Worm (Caenorhabditis elegans) whole organism, early embryonic: ENCODE results near the gene F18A12.7.

Experiments
- B0310.2 ChIP-seq: sonication (generic microtip); optimal IDR thresholded peaks from 2 replicates; lab custom pipeline; 2016; ENCODE audit warnings: mild to moderate bottlenecking, missing genetic modification characterization, missing compliant biosample characterization
- F13C5.2 ChIP-seq: sonication (generic microtip); optimal IDR thresholded peaks from 2 replicates; lab custom pipeline; 2017; ENCODE audit warnings: mild to moderate bottlenecking, missing genetic modification characterization, inconsistent platforms, missing compliant biosample characterization
- aly-1 ChIP-seq: sonication (generic microtip); optimal IDR thresholded peaks from 2 replicates; lab custom pipeline; 2016; ENCODE audit warnings: missing genetic modification characterization, missing compliant biosample characterization
- ama-1 ChIP-seq: fragments of 150-350 bp; optimal IDR thresholded peaks from 2 replicates; lab custom pipeline; 2014
- ceh-13 ChIP-seq: fragments of 200-800 bp; sonication (Bioruptor generic); optimal IDR thresholded peaks from 2 replicates; lab custom pipeline; 2018; ENCODE audit warnings: mild to moderate bottlenecking, missing genetic modification characterization, missing compliant biosample characterization
- ceh-36 ChIP-seq: sonication (generic microtip); optimal IDR thresholded peaks from 2 replicates; lab custom pipeline; 2016; ENCODE audit warnings: missing genetic modification characterization, inconsistent platforms, missing compliant biosample characterization
- ets-7 ChIP-seq: sonication (generic microtip); optimal IDR thresholded peaks from 2 replicates; lab custom pipeline; 2016; ENCODE audit warnings: missing genotype, missing genetic modification characterization, missing compliant biosample characterization
- flt-1 ChIP-seq: fragments of 200-800 bp; sonication (Bioruptor generic); IDR thresholded peaks from 2 replicates; pipeline ENCODE4 v1.3.6; 2022; ENCODE audit warnings: missing genetic modification characterization, missing compliant biosample characterization
- hmbx-1 ChIP-seq: sonication (generic microtip); optimal IDR thresholded peaks from 2 replicates; lab custom pipeline; 2016; ENCODE audit warnings: mild to moderate bottlenecking, missing genetic modification characterization, missing compliant biosample characterization
- hmg-4 ChIP-seq: fragments of 200-800 bp; sonication (Bioruptor generic); optimal IDR thresholded peaks from 2 replicates; lab custom pipeline; 2018; ENCODE audit warnings: mild to moderate bottlenecking, missing genetic modification characterization, missing compliant biosample characterization
- hnd-1 ChIP-seq: sonication (generic microtip); optimal IDR thresholded peaks from 2 replicates; lab custom pipeline; 2016; ENCODE audit warnings: missing genetic modification characterization, missing compliant biosample characterization
- pes-1 ChIP-seq: fragments of 200-800 bp; sonication (Bioruptor generic); IDR thresholded peaks from 2 replicates; pipeline ENCODE4 v1.3.6; 2022; ENCODE audit warnings: missing genetic modification reagents, missing genetic modification characterization, missing compliant biosample characterization
- scrt-1 ChIP-seq: fragments of 200-800 bp; sonication (Bioruptor generic); IDR thresholded peaks from 2 replicates; pipeline ENCODE4 v1.3.6; 2022; ENCODE audit warnings: missing genetic modification characterization, missing compliant biosample characterization
- sea-1 ChIP-seq: fragments of 200-800 bp; sonication (Bioruptor generic); conservative IDR thresholded peaks from 2 replicates; pipeline ENCODE4 v1.3.6; 2022; ENCODE audit warnings: missing genetic modification characterization, missing compliant biosample characterization
- tbx-11 ChIP-seq: fragments of 200-800 bp; sonication (Bioruptor generic); IDR thresholded peaks from 2 replicates; pipeline ENCODE4 v1.3.6; 2022; ENCODE audit warnings: missing genetic modification characterization, missing compliant biosample characterization
- tbx-37 ChIP-seq: fragments of 200-800 bp; sonication (Bioruptor generic); conservative IDR thresholded peaks from 2 replicates; pipeline ENCODE4 v1.3.6; 2022; ENCODE audit warnings: missing genetic modification reagents, missing genetic modification characterization, missing compliant biosample characterization
- tra-4 ChIP-seq: sonication (generic microtip); optimal IDR thresholded peaks from 2 replicates; lab custom pipeline; 2017; ENCODE audit warnings: missing genetic modification characterization, missing compliant biosample characterization

F18A12.7 gene

ce11 chrII:3448776-3449280 is 34.5 kb upstream of the F18A12.7 start, which contains the start of gene C16C8.25:
Gene C16C8.25 (plus strand): TSS chrII:3449230.
- TF ChIP-seq hmg-4 (GFP tag; lab: Kevin White, UChicago), result no peak
- TF ChIP-seq flt-1 (GFP tag; lab: Robert Waterston, UW), result no peak
- TF ChIP-seq ama-1 (lab: Kevin White, UChicago), result no peak
- TF ChIP-seq tbx-37 (GFP tag; lab: Robert Waterston, UW), result no peak

- TF ChIP-seq hnd-1 (tag; lab: Kevin White, UChicago) (no peak), tbx-11 (GFP tag; lab: Robert Waterston, UW) (no peak), tra-4 (no peak), aly-1 (tag; lab: Kevin White, UChicago) (no peak), ceh-13 (no peak), tbx-37 (GFP tag; lab: Robert Waterston, UW) (no peak), F13C5.2 (tag; lab: Kevin White, UChicago) (no peak), scrt-1 (GFP tag; lab: Robert Waterston, UW) (no peak), ceh-36 (no peak), pes-1 (GFP tag; lab: Robert Waterston, UW) (no peak), B0310.2 (tag; lab: Kevin White, UChicago) (no peak), flt-1 (GFP tag; lab: Robert Waterston, UW) (no peak), hmbx-1 (no peak), ets-7 (no peak), hmg-4 (GFP tag; lab: Kevin White, UChicago) (no peak), sea-1 (GFP tag; lab: Robert Waterston, UW) (no peak), ama-1 (lab: Kevin White, UChicago) (no peak)
Observed at ce11 chrII:3447906-3448305, 33.6 kb upstream of the F18A12.7 start, which contains the start of gene C16C8.21. Gene C16C8.21 (plus strand): TSS chrII:3448206.

ce11 chrII:3446647-3447046 is 32.4 kb upstream of the F18A12.7 start, which contains the start of the genes C16C8.20 and gldi-6:
Gene C16C8.20 (plus strand): TSS chrII:3446947.
Gene gldi-6 (plus strand): TSS chrII:3446947.
- TF ChIP-seq ama-1 (lab: Kevin White, UChicago) (no peak), flt-1 (GFP tag; lab: Robert Waterston, UW) (no peak), F13C5.2 (tag; lab: Kevin White, UChicago) (no peak), sea-1 (GFP tag; lab: Robert Waterston, UW) (no peak), tbx-37 (GFP tag; lab: Robert Waterston, UW) (no peak), tra-4 (no peak)

- TF ChIP-seq aly-1 (tag; lab: Kevin White, UChicago), result no peak
- no peak for TF ChIP-seq ama-1 (lab: Kevin White, UChicago)
- TF ChIP-seq tra-4, result no peak
- no peak for TF ChIP-seq scrt-1 (GFP tag; lab: Robert Waterston, UW)
- TF ChIP-seq F13C5.2 (tag; lab: Kevin White, UChicago), result no peak
- no peak for TF ChIP-seq sea-1 (GFP tag; lab: Robert Waterston, UW)
- TF ChIP-seq B0310.2 (tag; lab: Kevin White, UChicago), result no peak
- no peak for TF ChIP-seq ceh-36
- no peak for TF ChIP-seq flt-1 (GFP tag; lab: Robert Waterston, UW)
- no peak for TF ChIP-seq hmg-4 (GFP tag; lab: Kevin White, UChicago)
- no peak for TF ChIP-seq hmbx-1
- TF ChIP-seq hnd-1 (tag; lab: Kevin White, UChicago), result no peak
- TF ChIP-seq ceh-13, result no peak
Observed at ce11 chrII:3445285-3445806, 31.1 kb upstream of the F18A12.7 start, which contains the start of the genes C16C8.5 and C16C8.16. Gene C16C8.5 (minus strand): TSS chrII:3445385. Gene C16C8.16 (plus strand): TSS chrII:3445756.

DNA sequence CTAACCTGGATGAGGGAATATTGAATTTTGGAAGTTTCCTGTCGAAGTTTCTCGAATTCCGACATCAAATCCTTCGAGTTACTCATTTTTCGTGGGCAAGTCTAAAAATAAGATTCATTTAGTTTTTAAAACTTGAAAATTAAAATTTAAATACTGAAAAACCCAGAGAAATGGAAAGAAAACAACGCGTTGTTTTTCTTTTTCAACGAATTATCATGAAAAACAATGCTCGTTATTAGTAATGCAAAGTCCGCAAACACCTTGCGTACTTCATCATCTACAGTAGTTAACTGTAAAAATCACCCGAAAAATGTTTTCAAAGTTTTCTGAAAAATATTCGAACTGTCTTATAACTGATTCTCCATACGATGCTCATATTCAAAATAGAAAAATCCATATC is 30.0 kb upstream of the F18A12.7 start, which contains the start of gene C16C8.4:
Gene C16C8.4 (minus strand): TSS at position 101 of the 400 bp plus-strand sequence.
- TF ChIP-seq ama-1 (lab: Kevin White, UChicago) (no peak), hmbx-1 (no peak), ceh-36 (no peak), tbx-11 (GFP tag; lab: Robert Waterston, UW) (no peak), aly-1 (tag; lab: Kevin White, UChicago) (no peak)

DNA sequence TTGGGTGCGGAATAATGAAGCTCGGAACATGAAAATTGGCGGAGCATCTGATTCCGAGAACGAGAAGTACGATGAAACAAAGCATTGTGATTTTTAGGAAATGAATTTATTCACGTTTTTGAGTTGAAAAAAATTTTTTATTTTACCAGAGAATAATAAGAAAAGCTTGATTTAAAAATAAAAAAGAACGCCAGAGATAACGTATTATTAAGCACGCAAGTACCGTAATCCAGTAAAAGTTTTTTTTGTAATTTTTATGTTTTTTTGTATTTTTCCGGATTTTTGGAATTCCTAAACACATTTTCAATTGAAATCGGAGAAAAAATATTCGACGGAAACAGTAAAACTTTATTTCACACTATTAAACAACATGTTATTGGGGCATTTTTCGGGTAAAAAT is 28.9 kb upstream of the F18A12.7 start, which contains the start of gene C16C8.22:
Gene C16C8.22 (minus strand): TSS at position 101 of the 400 bp plus-strand sequence.
- no peak for TF ChIP-seq pes-1 (GFP tag; lab: Robert Waterston, UW)
- TF ChIP-seq tra-4, result no peak
- no peak for TF ChIP-seq aly-1 (tag; lab: Kevin White, UChicago)
- no peak for TF ChIP-seq ama-1 (lab: Kevin White, UChicago)
- no peak for TF ChIP-seq F13C5.2 (tag; lab: Kevin White, UChicago)
- TF ChIP-seq tbx-11 (GFP tag; lab: Robert Waterston, UW), result no peak
- no peak for TF ChIP-seq sea-1 (GFP tag; lab: Robert Waterston, UW)
- no peak for TF ChIP-seq hnd-1 (tag; lab: Kevin White, UChicago)
- no peak for TF ChIP-seq ceh-13
- no peak for TF ChIP-seq scrt-1 (GFP tag; lab: Robert Waterston, UW)
- TF ChIP-seq flt-1 (GFP tag; lab: Robert Waterston, UW), result no peak
- TF ChIP-seq ets-7, result no peak
- TF ChIP-seq tbx-37 (GFP tag; lab: Robert Waterston, UW), result no peak
- TF ChIP-seq ceh-36, result no peak
- TF ChIP-seq hmg-4 (GFP tag; lab: Kevin White, UChicago), result no peak
- no peak for TF ChIP-seq hmbx-1
- no peak for TF ChIP-seq B0310.2 (tag; lab: Kevin White, UChicago)

ce11 chrII:3441377-3441776 is 27.1 kb upstream of the F18A12.7 start, which contains the start of gene C16C8.27:
Gene C16C8.27 (plus strand): TSS chrII:3441677.
- TF ChIP-seq hnd-1 (tag; lab: Kevin White, UChicago) (no peak), tra-4 (no peak), tbx-37 (GFP tag; lab: Robert Waterston, UW) (no peak), hmbx-1 (no peak), flt-1 (GFP tag; lab: Robert Waterston, UW) (no peak), aly-1 (tag; lab: Kevin White, UChicago) (no peak), hmg-4 (GFP tag; lab: Kevin White, UChicago) (no peak), ceh-13 (no peak), pes-1 (GFP tag; lab: Robert Waterston, UW) (no peak), sea-1 (GFP tag; lab: Robert Waterston, UW) (no peak)
